Fruit fly (Drosophila melanogaster) whole organism, prepupa: ENCODE results near the gene hth.

ENCODE experiments used
- Blimp-1 ChIP-seq: fragments of 200-800 bp; sonication (Bioruptor generic); optimal IDR thresholded peaks from 3 replicates; lab custom pipeline; 2017; ENCODE audit warnings: missing biosample characterization, missing genetic modification characterization, mild to moderate bottlenecking, moderate library complexity, missing genetic modification reagents
- CG11294 ChIP-seq: fragments of 200-800 bp; sonication (Bioruptor generic); IDR thresholded peaks from 2 replicates; pipeline ENCODE4 v1.3.6; 2022; ENCODE audit warnings: missing biosample characterization, missing genetic modification characterization
- CG11762 ChIP-seq: fragments of 200-800 bp; sonication (Bioruptor generic); optimal IDR thresholded peaks from 3 replicates; lab custom pipeline; 2016; ENCODE audit warnings: missing biosample characterization, missing genetic modification characterization; ENCODE audit not compliant: insufficient read depth
- CG11902 ChIP-seq: fragments of 200-800 bp; sonication (Bioruptor generic); optimal IDR thresholded peaks from 3 replicates; lab custom pipeline; 2016; ENCODE audit warnings: missing biosample characterization, missing genetic modification characterization
- CG15336 ChIP-seq: fragments of 200-800 bp; sonication (Bioruptor generic); IDR thresholded peaks from 2 replicates; pipeline ENCODE4 v1.3.6; 2022; ENCODE audit warnings: missing biosample characterization, missing genetic modification characterization
- CG1621 ChIP-seq: fragments of 200-800 bp; sonication (Bioruptor generic); optimal IDR thresholded peaks from 3 replicates; lab custom pipeline; 2018; ENCODE audit warnings: missing biosample characterization, mild to moderate bottlenecking, missing genetic modification characterization
- CG16779 ChIP-seq: fragments of 200-800 bp; sonication (Bioruptor generic); optimal IDR thresholded peaks from 3 replicates; lab custom pipeline; 2017; ENCODE audit warnings: missing biosample characterization, mild to moderate bottlenecking, missing genetic modification characterization
- CG3032 ChIP-seq: fragments of 200-800 bp; optimal IDR thresholded peaks from 2 replicates; lab custom pipeline; 2019; ENCODE audit warnings: missing biosample characterization, mild to moderate bottlenecking, missing genetic modification characterization, moderate library complexity
- CG31627 ChIP-seq: fragments of 200-800 bp; sonication (Bioruptor generic); optimal IDR thresholded peaks from 3 replicates; lab custom pipeline; 2016; ENCODE audit warnings: missing biosample characterization, missing genetic modification characterization
- CG32006 ChIP-seq: fragments of 200-800 bp; sonication (Bioruptor generic); optimal IDR thresholded peaks from 3 replicates; lab custom pipeline; 2017; ENCODE audit warnings: missing biosample characterization, mild to moderate bottlenecking, missing genetic modification characterization
- CG3919 ChIP-seq: fragments of 200-800 bp; sonication (Bioruptor generic); optimal IDR thresholded peaks from 3 replicates; lab custom pipeline; 2016; ENCODE audit warnings: missing biosample characterization, missing genetic modification characterization
- CG6163 ChIP-seq: fragments of 200-800 bp; sonication (Bioruptor generic); IDR thresholded peaks from 3 replicates; pipeline ENCODE4 v1.3.6; 2022; ENCODE audit warnings: missing biosample characterization, missing genetic modification characterization
- CG6276 ChIP-seq: fragments of 200-800 bp; sonication (Bioruptor generic); optimal IDR thresholded peaks from 2 replicates; lab custom pipeline; 2017; ENCODE audit warnings: missing biosample characterization, mild to moderate bottlenecking, missing genetic modification characterization
- CG6792 ChIP-seq: fragments of 200-800 bp; sonication (Bioruptor generic); optimal IDR thresholded peaks from 3 replicates; lab custom pipeline; 2016; ENCODE audit warnings: missing biosample characterization, missing genetic modification characterization
- CG6854 ChIP-seq: fragments of 200-800 bp; sonication (Bioruptor generic); optimal IDR thresholded peaks from 2 replicates; lab custom pipeline; 2017; ENCODE audit warnings: missing biosample characterization, mild to moderate bottlenecking, missing genetic modification characterization
- CG7368 ChIP-seq: fragments of 200-800 bp; sonication (Bioruptor generic); optimal IDR thresholded peaks from 3 replicates; lab custom pipeline; 2016; ENCODE audit warnings: missing biosample characterization, missing genetic modification characterization
- CG8119 ChIP-seq: fragments of 200-800 bp; sonication (Bioruptor generic); IDR thresholded peaks from 3 replicates; pipeline ENCODE4 v1.3.6; 2022; ENCODE audit warnings: missing biosample characterization, missing genetic modification characterization
- CG8319 ChIP-seq: fragments of 200-800 bp; sonication (Bioruptor generic); optimal IDR thresholded peaks from 3 replicates; lab custom pipeline; 2016; ENCODE audit warnings: missing biosample characterization, missing genetic modification characterization
- Eip75B ChIP-seq: fragments of 200-800 bp; sonication (Bioruptor generic); optimal IDR thresholded peaks from 3 replicates; lab custom pipeline; 2016; ENCODE audit warnings: missing biosample characterization, missing genetic modification characterization
- Eip78C ChIP-seq: fragments of 200-800 bp; sonication (Bioruptor generic); peaks from one replicate; lab custom pipeline; 2016; ENCODE audit warnings: missing biosample characterization, missing genetic modification characterization
- Eip93F ChIP-seq: fragments of 200-800 bp; sonication (Bioruptor generic); optimal IDR thresholded peaks from 2 replicates; lab custom pipeline; 2016; ENCODE audit warnings: missing biosample characterization, mild to moderate bottlenecking, missing genetic modification characterization
- Ets21C ChIP-seq: fragments of 200-800 bp; sonication (Bioruptor generic); optimal IDR thresholded peaks from 3 replicates; lab custom pipeline; 2016; ENCODE audit warnings: missing biosample characterization, missing genetic modification characterization
- Gug ChIP-seq: fragments of 200-800 bp; sonication (Bioruptor generic); IDR thresholded peaks from 2 replicates; pipeline ENCODE4 v1.3.6; 2022; ENCODE audit warnings: missing biosample characterization, missing genetic modification characterization
- Hr38 ChIP-seq: sonication (Bioruptor generic); optimal IDR thresholded peaks from 2 replicates; lab custom pipeline; 2016; ENCODE audit warnings: missing biosample characterization, missing genetic modification characterization
- Hr39 ChIP-seq: fragments of 200-800 bp; sonication (Bioruptor generic); optimal IDR thresholded peaks from 2 replicates; lab custom pipeline; 2016; ENCODE audit warnings: missing biosample characterization, missing genetic modification characterization
- Hr4 ChIP-seq: fragments of 200-800 bp; sonication (Bioruptor generic); optimal IDR thresholded peaks from 3 replicates; lab custom pipeline; 2016; ENCODE audit warnings: missing biosample characterization, missing genetic modification characterization
- Lpt ChIP-seq: fragments of 200-800 bp; sonication (Bioruptor generic); optimal IDR thresholded peaks from 3 replicates; lab custom pipeline; 2016; ENCODE audit warnings: missing biosample characterization, missing genetic modification characterization
- Met ChIP-seq: fragments of 200-800 bp; sonication (Bioruptor generic); optimal IDR thresholded peaks from 3 replicates; lab custom pipeline; 2016; ENCODE audit warnings: missing biosample characterization, missing genetic modification characterization
- Smox ChIP-seq: fragments of 200-800 bp; sonication (Bioruptor generic); optimal IDR thresholded peaks from 3 replicates; lab custom pipeline; 2016; ENCODE audit warnings: missing biosample characterization, missing genetic modification characterization
- dac ChIP-seq: fragments of 200-800 bp; sonication (Bioruptor generic); optimal IDR thresholded peaks from 2 replicates; lab custom pipeline; 2017; ENCODE audit warnings: missing biosample characterization, mild to moderate bottlenecking, missing genetic modification characterization
- dsx ChIP-seq: fragments of 200-800 bp; optimal IDR thresholded peaks from 3 replicates; lab custom pipeline; 2019; ENCODE audit warnings: missing biosample characterization, mild to moderate bottlenecking, missing genetic modification characterization, moderate library complexity; ENCODE audit not compliant: poor library complexity, severe bottlenecking
- eg ChIP-seq: fragments of 200-800 bp; sonication (Bioruptor generic); IDR thresholded peaks from 3 replicates; pipeline ENCODE4 v1.3.6; 2022; ENCODE audit warnings: missing biosample characterization, missing genetic modification characterization
- esn ChIP-seq: fragments of 200-800 bp; sonication (Bioruptor generic); optimal IDR thresholded peaks from 2 replicates; lab custom pipeline; 2016; ENCODE audit warnings: missing biosample characterization, mild to moderate bottlenecking, missing genetic modification characterization, moderate library complexity
- lz ChIP-seq: fragments of 200-800 bp; sonication (Bioruptor generic); optimal IDR thresholded peaks from 3 replicates; lab custom pipeline; 2016; ENCODE audit warnings: missing biosample characterization, missing genetic modification characterization
- net ChIP-seq: fragments of 200-800 bp; sonication (Bioruptor generic); optimal IDR thresholded peaks from 3 replicates; lab custom pipeline; 2016; ENCODE audit warnings: missing biosample characterization, missing genetic modification characterization
- ss ChIP-seq, 2 experiments: fragments of 200-800 bp; sonication (Bioruptor generic); optimal IDR thresholded peaks; 2 replicates in 1 of 2; 3 replicates in 1 of 2; lab custom pipeline; 2017 to 2018; ENCODE audit warnings: mild to moderate bottlenecking in 2 of 2, missing biosample characterization in 2 of 2, missing genetic modification characterization in 2 of 2, moderate library complexity in 1 of 2
- svp ChIP-seq: fragments of 200-800 bp; sonication (Bioruptor generic); peaks from one replicate; lab custom pipeline; 2016; ENCODE audit warnings: missing biosample characterization, missing genetic modification characterization
- topi ChIP-seq: fragments of 200-800 bp; sonication (Bioruptor generic); optimal IDR thresholded peaks from 3 replicates; lab custom pipeline; 2016; ENCODE audit warnings: missing biosample characterization, missing genetic modification characterization

Gene hth

dm6 chr3R:10639468-10639867 is at the start of gene hth:
Gene hth, minus strand, starts transcription at chr3R:10639568.
- no peak for TF ChIP-seq dac (GFP tag; lab: Kevin White, UChicago)
- TF ChIP-seq Eip93F (GFP tag; lab: Kevin White, UChicago), result no peak
- peak; percentile 17 for TF ChIP-seq svp (GFP tag; lab: Kevin White, UChicago)

- TF ChIP-seq CG8319 (no peak), Met (GFP tag; lab: Kevin White, UChicago) (no peak), CG11902 (no peak), CG15336 (GFP tag; lab: Robert Waterston, UW) (peak; percentile 60), CG1621 (tag; lab: Kevin White, UChicago) (no peak), CG31627 (GFP tag; lab: Kevin White, UChicago) (no peak), lz (GFP tag; lab: Kevin White, UChicago) (no peak), CG6163 (peak; percentile 45; the same call in 1 of the 3 replicates), CG6854 (GFP tag; lab: Kevin White, UChicago) (no peak), net (GFP tag; lab: Kevin White, UChicago) (no peak), CG3032 (tag; lab: Kevin White, UChicago) (no peak), topi (GFP tag; lab: Kevin White, UChicago) (no peak), Smox (GFP tag; lab: Kevin White, UChicago) (no peak), Hr38 (no peak), CG32006 (GFP tag; lab: Kevin White, UChicago) (peak; percentile 40), eg (GFP tag; lab: Robert Waterston, UW) (peak; percentile 71; the same call in 2 of the 3 replicates), Hr39 (GFP tag; lab: Kevin White, UChicago) (no peak), CG11294 (GFP tag; lab: Robert Waterston, UW) (peak; percentile 36; the same call in 1 of the 2 replicates), Eip93F (GFP tag; lab: Kevin White, UChicago) (no peak), Hr4 (GFP tag; lab: Kevin White, UChicago) (peak; percentile 40), CG6276 (GFP tag; lab: Kevin White, UChicago) (peak; percentile 40), CG8119 (peak; percentile 50; the same call in 1 of the 3 replicates), Blimp-1 (GFP tag; lab: Kevin White, UChicago) (no peak), Gug (GFP tag; lab: Robert Waterston, UW) (no peak)
- TF ChIP-seq, all 60 proteins: peak for 8
Observed at dm6 chr3R:10688835-10689234, 49.5 kb upstream of the hth start.

- peak; percentile 51 for TF ChIP-seq CG15336 (GFP tag; lab: Robert Waterston, UW)
- TF ChIP-seq CG8119, result peak; percentile 43; the same call in 1 of the 3 replicates
- peak; percentile 63; the same call in 1 of the 3 replicates for TF ChIP-seq eg (GFP tag; lab: Robert Waterston, UW)
- no peak for TF ChIP-seq CG3919 (GFP tag; lab: Kevin White, UChicago)
Observed at dm6 chr3R:10688160-10688559, 48.8 kb upstream of the hth start.

- TF ChIP-seq CG11762 (no peak), Ets21C (GFP tag; lab: Kevin White, UChicago) (no peak), Eip75B (GFP tag; lab: Kevin White, UChicago) (no peak)
Observed at dm6 chr3R:10687312-10687711, 47.9 kb upstream of the hth start.

dm6 chr3R:10686307-10687094 is 47.1 kb upstream of the hth start, which contains the start of gene Skel:
Gene Skel, plus strand, starts transcription at chr3R:10686943.
- peak; percentile 25 for TF ChIP-seq Lpt (GFP tag; lab: Kevin White, UChicago)
- TF ChIP-seq eg (GFP tag; lab: Robert Waterston, UW), result peak; percentile 61; the same call in 2 of the 3 replicates
- TF ChIP-seq CG16779 (tag; lab: Kevin White, UChicago), result peak; percentile 8
- TF ChIP-seq CG6792, result no peak
- TF ChIP-seq Eip78C, result peak; percentile 50
- TF ChIP-seq CG7368, result no peak
- TF ChIP-seq dsx (GFP tag; lab: Kevin White, UChicago), result peak; percentile 98
- peak in 1 of 2 experiments; percentile 18 for TF ChIP-seq ss (GFP tag; optimal IDR thresholded peaks at IDR 0.05; lab: Kevin White, UChicago)
- peak; percentile 13 for TF ChIP-seq esn
